Fruit fly (Drosophila melanogaster) whole organism, pupa: ENCODE data around the gene CG9147.

Source experiments
- CG13204 ChIP-seq: fragments of 200-800 bp; sonication (Bioruptor generic); optimal IDR thresholded peaks from 2 replicates; lab custom pipeline; 2018; ENCODE audit warnings: missing biosample characterization, mild to moderate bottlenecking, missing genetic modification characterization, moderate library complexity
- CG32121 ChIP-seq: fragments of 200-800 bp; sonication (Bioruptor generic); IDR thresholded peaks from 2 replicates; pipeline ENCODE4 v1.3.6; 2022; ENCODE audit warnings: missing biosample characterization, missing genetic modification characterization
- CG4496 ChIP-seq: fragments of 200-800 bp; sonication (Bioruptor generic); IDR thresholded peaks from 3 replicates; pipeline ENCODE4 v1.3.6; 2022; ENCODE audit warnings: missing biosample characterization, missing genetic modification characterization
- CG8301 ChIP-seq: fragments of 200-800 bp; sonication (Bioruptor generic); optimal IDR thresholded peaks from 2 replicates; lab custom pipeline; 2018; ENCODE audit warnings: missing biosample characterization, mild to moderate bottlenecking, missing genetic modification characterization
- EcR ChIP-seq: fragments of 200-800 bp; sonication (Bioruptor generic); optimal IDR thresholded peaks from 3 replicates; lab custom pipeline; 2019; ENCODE audit warnings: missing biosample characterization, missing genetic modification characterization, mild to moderate bottlenecking, moderate library complexity, missing genetic modification reagents
- Snoo ChIP-seq: fragments of 200-800 bp; sonication (Bioruptor generic); optimal IDR thresholded peaks from 3 replicates; lab custom pipeline; 2017; ENCODE audit warnings: missing biosample characterization, mild to moderate bottlenecking, missing genetic modification characterization, inconsistent platforms
- gl ChIP-seq: fragments of 200-800 bp; sonication (Bioruptor generic); optimal IDR thresholded peaks from 2 replicates; lab custom pipeline; 2018; ENCODE audit warnings: missing biosample characterization, mild to moderate bottlenecking, missing genetic modification characterization

dm6 chr2L:6076829-6077364, 11.1 kb downstream of the CG9147 start:
- no peak for TF ChIP-seq CG4496 (GFP tag; lab: Robert Waterston, UW)
- no peak for TF ChIP-seq gl
- TF ChIP-seq Snoo, result no peak
- TF ChIP-seq CG13204 (GFP tag; lab: Kevin White, UChicago), result no peak
- no peak for TF ChIP-seq CG8301 (tag; lab: Kevin White, UChicago)
- no peak for TF ChIP-seq CG32121 (GFP tag; lab: Robert Waterston, UW)
- no peak for TF ChIP-seq EcR (GFP tag; lab: Kevin White, UChicago)
